Fruit fly (Drosophila melanogaster): ENCODE measurements around the gene CG9514.
A peak's percentile ranks its signal among the peaks of the same experiment; 100 is the strongest.

The CG9514 gene

DNA sequence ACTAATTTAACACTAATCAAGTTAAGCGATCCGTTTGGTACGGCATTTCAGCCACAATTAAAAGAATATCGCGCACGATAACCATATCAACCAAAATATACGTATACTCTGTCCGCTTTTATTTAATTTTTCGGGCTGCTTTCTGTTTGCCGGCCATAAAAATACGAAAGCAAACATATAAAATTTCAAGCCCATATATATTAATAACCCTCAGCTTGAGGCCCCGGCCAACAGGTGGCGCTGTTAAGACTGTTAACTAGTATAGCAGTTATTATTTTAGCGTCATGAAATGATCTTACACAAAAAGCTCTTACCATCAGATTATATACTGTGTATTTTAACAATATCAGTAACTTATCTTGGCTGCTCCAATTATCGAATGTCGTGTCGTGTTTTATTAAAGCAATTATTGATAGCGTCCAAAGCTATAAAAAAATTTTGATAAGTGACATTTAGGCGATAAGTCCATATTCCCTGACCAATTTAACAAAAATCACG, 22.1 kb upstream of the CG9514 start, which contains the start of gene Eo:
Gene Eo (minus strand): TSS at position 51 of the 498 bp plus-strand sequence.
- TF ChIP-seq D1 (tag; optimal IDR thresholded peaks at IDR 0.05) (peak; percentile 13), EcR (GFP tag; optimal IDR thresholded peaks at IDR 0.05) (peak; percentile 81), rn (GFP tag; IDR thresholded peaks at IDR 0.05) (no peak)

DNA sequence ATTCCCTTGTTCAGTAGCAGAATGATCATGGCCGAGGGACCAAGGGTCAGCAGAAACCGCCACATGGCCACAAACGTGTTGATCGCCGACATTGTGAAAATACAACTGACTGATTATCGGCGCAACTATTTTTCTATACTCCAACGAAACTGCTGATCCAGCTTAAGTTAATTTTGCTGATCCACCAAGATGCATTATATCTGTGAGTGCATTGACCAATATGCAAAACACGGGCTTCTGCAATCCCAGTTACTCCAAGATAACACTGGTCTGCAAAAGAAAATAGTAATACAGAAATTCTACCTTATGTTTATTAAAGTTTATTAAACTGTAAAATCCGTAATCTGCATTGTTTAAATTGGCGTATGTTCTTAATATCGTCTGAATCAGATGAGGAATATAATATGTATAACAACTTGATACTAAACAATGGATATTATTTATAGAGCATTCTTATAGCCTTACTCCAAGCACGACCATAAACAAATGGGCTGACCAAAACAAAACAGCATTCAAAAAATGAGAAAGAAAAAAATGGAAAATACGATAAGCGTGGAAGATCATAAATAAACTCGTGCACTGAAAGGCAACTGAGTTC, 17.1 kb upstream of the CG9514 start, which contains the start of gene CG12398:
Gene CG12398 (minus strand): TSS at position 107 of the 598 bp plus-strand sequence.
- TF ChIP-seq Pif1B (GFP tag; optimal IDR thresholded peaks at IDR 0.05): no peak
- TF ChIP-seq CG13204 (GFP tag; optimal IDR thresholded peaks at IDR 0.05): no peak
- TF ChIP-seq CG14655 (GFP tag; optimal IDR thresholded peaks at IDR 0.05): no peak
- no peak for TF ChIP-seq D1 (tag; optimal IDR thresholded peaks at IDR 0.05)
- TF ChIP-seq CG15710 (tag; optimal IDR thresholded peaks at IDR 0.05): no peak
- no peak for TF ChIP-seq CG34367 (tag; optimal IDR thresholded peaks at IDR 0.05)

DNA sequence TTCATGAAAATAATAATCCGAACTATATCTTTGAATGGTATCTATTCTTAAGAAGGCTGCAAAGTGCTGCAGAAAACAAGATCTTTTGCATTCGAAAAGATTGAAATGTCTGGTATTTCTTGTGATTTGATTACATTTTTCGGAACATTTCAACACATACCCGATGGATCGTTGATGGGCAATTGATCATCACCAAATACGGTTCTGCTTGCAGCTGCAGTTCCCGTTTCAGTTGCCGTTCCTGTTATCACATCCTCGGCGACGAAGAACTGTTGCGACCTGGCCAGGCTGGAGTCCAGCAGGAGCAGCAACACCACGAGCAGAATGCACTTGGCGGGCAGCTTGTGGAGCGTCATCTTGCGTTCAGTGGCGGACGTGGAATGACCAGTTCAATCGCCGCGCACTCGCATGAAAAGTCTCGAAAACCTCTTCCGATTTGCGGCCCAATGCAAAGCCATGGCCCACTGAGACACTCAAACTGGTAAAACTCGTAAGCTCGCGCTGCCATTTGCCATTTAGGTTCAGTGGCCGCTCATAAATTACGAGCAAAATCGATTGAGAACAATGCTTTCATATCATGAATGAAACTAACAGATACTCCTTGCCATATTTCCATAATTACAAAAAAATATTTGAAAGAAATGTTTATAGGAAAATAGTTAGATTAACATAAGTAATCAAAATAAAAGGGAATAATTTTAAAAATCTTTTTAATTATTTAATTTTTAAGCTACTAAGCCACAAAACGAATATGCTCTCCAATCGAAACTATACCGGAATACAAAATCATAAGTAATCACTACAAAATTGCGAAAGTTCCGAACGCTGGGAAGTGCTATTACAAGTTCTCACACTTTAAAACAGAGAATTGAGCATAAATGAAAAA, 14.0 kb upstream of the CG9514 start, which contains the start of gene CG14406:
Gene CG14406 (minus strand): TSS at position 382 of the 886 bp plus-strand sequence.
- TF ChIP-seq CG34367 (tag; optimal IDR thresholded peaks at IDR 0.05) (no peak), fd96Ca (GFP tag; IDR thresholded peaks at IDR 0.05) (no peak), CG12605 (GFP tag; IDR thresholded peaks at IDR 0.05) (no peak), CG9948 (tag; optimal IDR thresholded peaks at IDR 0.05) (no peak), CG8301 (tag; optimal IDR thresholded peaks at IDR 0.05) (peak; percentile 40), CG8159 (tag; optimal IDR thresholded peaks at IDR 0.05) (peak; percentile 11), CG32121 (GFP tag; IDR thresholded peaks at IDR 0.05) (0 out of 2 replicates have a peak, but pooled peaks have one; percentile 10), CG13204 (GFP tag; optimal IDR thresholded peaks at IDR 0.05) (no peak), CG15710 (tag; optimal IDR thresholded peaks at IDR 0.05) (no peak), CG10348 (GFP tag; IDR thresholded peaks at IDR 0.05) (no peak), Pif1A (GFP tag; optimal IDR thresholded peaks at IDR 0.05) (no peak), gl (tag; optimal IDR thresholded peaks at IDR 0.05) (no peak), CG17806 (tag; optimal IDR thresholded peaks at IDR 0.05) (no peak), rn (GFP tag; IDR thresholded peaks at IDR 0.05) (no peak), Snoo (tag; optimal IDR thresholded peaks at IDR 0.05) (no peak), CG14655 (GFP tag; optimal IDR thresholded peaks at IDR 0.05) (peak; percentile 50), Pif1B (GFP tag; optimal IDR thresholded peaks at IDR 0.05) (no peak), CG4496 (GFP tag; IDR thresholded peaks at IDR 0.05) (no peak; the same call in 2 of the 3 replicates), Ets98B (GFP tag; IDR thresholded peaks at IDR 0.05) (no peak), EcR (GFP tag; optimal IDR thresholded peaks at IDR 0.05) (peak; percentile 78), D1 (tag; optimal IDR thresholded peaks at IDR 0.05) (no peak)

DNA sequence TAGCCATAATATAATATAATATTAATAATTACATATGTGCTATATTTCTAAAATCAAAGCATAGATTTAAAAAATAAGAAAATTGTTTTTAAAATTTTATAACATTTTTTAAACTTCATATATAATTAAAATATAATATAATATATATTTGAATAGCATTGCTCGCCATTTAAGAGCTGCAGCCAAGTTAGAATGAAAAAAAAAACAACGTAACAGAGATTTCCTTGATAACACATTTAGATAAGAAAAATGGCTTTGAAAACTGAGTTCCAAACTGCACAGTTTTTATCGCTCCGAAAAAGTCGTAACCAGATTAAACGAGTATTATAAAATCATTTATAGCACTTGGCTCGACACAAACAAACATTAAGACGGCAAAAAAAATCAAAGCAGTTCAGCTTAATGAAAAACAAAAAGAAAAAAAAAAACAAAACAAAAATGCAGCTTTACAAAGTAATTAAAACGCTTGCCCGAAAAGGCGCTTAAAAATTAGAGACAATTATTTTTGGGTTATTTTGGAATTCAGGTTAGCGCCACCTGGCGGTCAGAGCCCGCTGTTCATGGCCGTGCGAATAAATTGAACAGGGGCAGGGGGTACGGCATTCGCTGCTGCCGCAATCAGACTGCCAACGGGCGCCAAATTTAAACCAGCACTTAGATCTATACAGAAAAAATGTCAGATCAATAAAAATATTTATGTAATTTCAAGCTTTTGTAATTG, 13.1 kb upstream of the CG9514 start, which contains the start of gene fiz:
Gene fiz (minus strand): TSS at position 51 of the 721 bp plus-strand sequence.
- TF ChIP-seq CG14655 (GFP tag; optimal IDR thresholded peaks at IDR 0.05) (no peak), CG9948 (tag; optimal IDR thresholded peaks at IDR 0.05) (no peak), Pif1A (GFP tag; optimal IDR thresholded peaks at IDR 0.05) (no peak), CG4496 (GFP tag; IDR thresholded peaks at IDR 0.05) (no peak), fd96Ca (GFP tag; IDR thresholded peaks at IDR 0.05) (no peak), gl (tag; optimal IDR thresholded peaks at IDR 0.05) (no peak), CG10348 (GFP tag; IDR thresholded peaks at IDR 0.05) (no peak), CG17806 (tag; optimal IDR thresholded peaks at IDR 0.05) (no peak), CG12605 (GFP tag; IDR thresholded peaks at IDR 0.05) (no peak), CG8301 (tag; optimal IDR thresholded peaks at IDR 0.05) (no peak), CG32121 (GFP tag; IDR thresholded peaks at IDR 0.05) (no peak), CG8159 (tag; optimal IDR thresholded peaks at IDR 0.05) (no peak), Pif1B (GFP tag; optimal IDR thresholded peaks at IDR 0.05) (no peak), rn (GFP tag; IDR thresholded peaks at IDR 0.05) (no peak), CG34367 (tag; optimal IDR thresholded peaks at IDR 0.05) (no peak), CG13204 (GFP tag; optimal IDR thresholded peaks at IDR 0.05) (no peak), D1 (tag; optimal IDR thresholded peaks at IDR 0.05) (no peak), CG15710 (tag; optimal IDR thresholded peaks at IDR 0.05) (no peak), Snoo (tag; optimal IDR thresholded peaks at IDR 0.05) (no peak)

DNA sequence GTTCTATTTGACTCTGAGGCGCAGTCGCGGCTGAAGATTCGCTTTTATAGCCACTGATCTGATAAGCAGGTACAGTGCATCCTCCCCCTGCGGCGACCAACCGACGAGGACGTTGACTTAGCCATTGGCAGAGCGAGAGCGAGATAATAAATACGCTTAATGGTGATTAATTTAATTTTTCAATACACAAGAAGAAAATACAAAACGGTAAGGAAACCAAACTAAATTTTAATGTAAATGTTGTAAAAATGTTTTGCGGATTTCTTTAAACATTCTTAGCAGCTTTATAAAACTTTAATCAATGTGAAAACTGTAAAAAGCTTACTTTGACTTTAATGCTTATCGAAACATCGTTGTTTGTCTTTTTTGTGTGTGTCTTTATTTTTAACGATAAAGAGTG, 12.4 kb upstream of the CG9514 start:
- TF ChIP-seq Snoo (tag; optimal IDR thresholded peaks at IDR 0.05) (no peak), CG9948 (tag; optimal IDR thresholded peaks at IDR 0.05) (no peak), EcR (GFP tag; optimal IDR thresholded peaks at IDR 0.05) (peak; percentile 40), Ets98B (GFP tag; IDR thresholded peaks at IDR 0.05) (no peak), CG14655 (GFP tag; optimal IDR thresholded peaks at IDR 0.05) (peak; percentile 39), CG8301 (tag; optimal IDR thresholded peaks at IDR 0.05) (peak; percentile 39)
